Worm (Caenorhabditis elegans) whole organism, L1 larva: ENCODE measurements around the gene comt-1.

Source experiments
- C16A3.4 ChIP-seq: fragments of 150-350 bp; optimal IDR thresholded peaks from 2 replicates; lab custom pipeline; 2014; ENCODE audit warnings: missing biosample characterization, missing genetic modification characterization
- ceh-82 ChIP-seq, 3 experiments: fragments of 150-350 bp in 1 of 3; sonication (generic microtip) in 2 of 3; optimal IDR thresholded peaks; 2 replicates each; lab custom pipeline; 2014 to 2017; ENCODE audit warnings: missing biosample characterization in 3 of 3, missing genetic modification characterization in 3 of 3

DNA sequence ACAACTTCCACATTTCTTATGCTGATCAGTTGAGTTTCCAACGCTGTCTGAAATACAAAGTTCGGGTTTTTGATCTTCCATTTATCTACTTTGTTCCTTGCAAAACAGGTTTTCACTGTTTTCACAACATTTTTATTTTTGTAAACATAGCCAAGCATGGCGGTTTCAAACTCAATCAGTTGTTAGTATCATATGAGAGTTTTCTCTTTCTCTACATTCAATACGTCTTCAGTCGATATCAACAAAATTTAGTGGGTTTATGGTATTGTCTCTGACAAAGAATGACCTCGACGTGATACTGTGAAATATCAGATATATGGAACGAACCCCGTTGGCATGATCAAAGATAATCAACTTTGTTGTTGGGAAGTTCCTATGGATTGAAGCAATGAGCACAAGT is 33.4 kb upstream of the comt-1 start:
- TF ChIP-seq C16A3.4 (tag; lab: Kevin White, UChicago) (no peak), ceh-82 (tag; optimal IDR thresholded peaks at IDR 0.05; lab: Kevin White, UChicago) (no peak)
